Worm (Caenorhabditis elegans) whole organism, early embryonic: Measurements from ENCODE around the gene F46C5.9.

Source experiments
- B0310.2 ChIP-seq: sonication (generic microtip); optimal IDR thresholded peaks from 2 replicates; lab custom pipeline; 2016; ENCODE audit warnings: mild to moderate bottlenecking, missing genetic modification characterization, missing compliant biosample characterization
- F13C5.2 ChIP-seq: sonication (generic microtip); optimal IDR thresholded peaks from 2 replicates; lab custom pipeline; 2017; ENCODE audit warnings: mild to moderate bottlenecking, missing genetic modification characterization, inconsistent platforms, missing compliant biosample characterization
- aly-1 ChIP-seq: sonication (generic microtip); optimal IDR thresholded peaks from 2 replicates; lab custom pipeline; 2016; ENCODE audit warnings: missing genetic modification characterization, missing compliant biosample characterization
- ama-1 ChIP-seq: fragments of 150-350 bp; optimal IDR thresholded peaks from 2 replicates; lab custom pipeline; 2014
- ceh-13 ChIP-seq: fragments of 200-800 bp; sonication (Bioruptor generic); optimal IDR thresholded peaks from 2 replicates; lab custom pipeline; 2018; ENCODE audit warnings: mild to moderate bottlenecking, missing genetic modification characterization, missing compliant biosample characterization
- ceh-36 ChIP-seq: sonication (generic microtip); optimal IDR thresholded peaks from 2 replicates; lab custom pipeline; 2016; ENCODE audit warnings: missing genetic modification characterization, inconsistent platforms, missing compliant biosample characterization
- ets-7 ChIP-seq: sonication (generic microtip); optimal IDR thresholded peaks from 2 replicates; lab custom pipeline; 2016; ENCODE audit warnings: missing genotype, missing genetic modification characterization, missing compliant biosample characterization
- flt-1 ChIP-seq: fragments of 200-800 bp; sonication (Bioruptor generic); IDR thresholded peaks from 2 replicates; pipeline ENCODE4 v1.3.6; 2022; ENCODE audit warnings: missing genetic modification characterization, missing compliant biosample characterization
- hmg-4 ChIP-seq: fragments of 200-800 bp; sonication (Bioruptor generic); optimal IDR thresholded peaks from 2 replicates; lab custom pipeline; 2018; ENCODE audit warnings: mild to moderate bottlenecking, missing genetic modification characterization, missing compliant biosample characterization
- pes-1 ChIP-seq: fragments of 200-800 bp; sonication (Bioruptor generic); IDR thresholded peaks from 2 replicates; pipeline ENCODE4 v1.3.6; 2022; ENCODE audit warnings: missing genetic modification reagents, missing genetic modification characterization, missing compliant biosample characterization
- sea-1 ChIP-seq: fragments of 200-800 bp; sonication (Bioruptor generic); conservative IDR thresholded peaks from 2 replicates; pipeline ENCODE4 v1.3.6; 2022; ENCODE audit warnings: missing genetic modification characterization, missing compliant biosample characterization
- tbx-11 ChIP-seq: fragments of 200-800 bp; sonication (Bioruptor generic); IDR thresholded peaks from 2 replicates; pipeline ENCODE4 v1.3.6; 2022; ENCODE audit warnings: missing genetic modification characterization, missing compliant biosample characterization
- tbx-37 ChIP-seq: fragments of 200-800 bp; sonication (Bioruptor generic); conservative IDR thresholded peaks from 2 replicates; pipeline ENCODE4 v1.3.6; 2022; ENCODE audit warnings: missing genetic modification reagents, missing genetic modification characterization, missing compliant biosample characterization
- tra-4 ChIP-seq: sonication (generic microtip); optimal IDR thresholded peaks from 2 replicates; lab custom pipeline; 2017; ENCODE audit warnings: missing genetic modification characterization, missing compliant biosample characterization

- TF ChIP-seq B0310.2 (tag; lab: Kevin White, UChicago) (no peak), tbx-37 (GFP tag; lab: Robert Waterston, UW) (no peak), F13C5.2 (no peak), flt-1 (GFP tag; lab: Robert Waterston, UW) (no peak), ama-1 (lab: Kevin White, UChicago) (no peak), aly-1 (tag; lab: Kevin White, UChicago) (no peak), ceh-13 (GFP tag; lab: Kevin White, UChicago) (no peak), hmg-4 (no peak), sea-1 (GFP tag; lab: Robert Waterston, UW) (no peak), tbx-11 (no peak), tra-4 (tag; lab: Kevin White, UChicago) (no peak), ceh-36 (tag; lab: Kevin White, UChicago) (no peak), ets-7 (tag; lab: Kevin White, UChicago) (no peak), pes-1 (no peak)
Observed at ce11 chrII:8832941-8833340, 22.4 kb upstream of the F46C5.9 start.
